Fruit fly (Drosophila melanogaster): ENCODE results near the gene CG9705.

CG9705 gene

DNA sequence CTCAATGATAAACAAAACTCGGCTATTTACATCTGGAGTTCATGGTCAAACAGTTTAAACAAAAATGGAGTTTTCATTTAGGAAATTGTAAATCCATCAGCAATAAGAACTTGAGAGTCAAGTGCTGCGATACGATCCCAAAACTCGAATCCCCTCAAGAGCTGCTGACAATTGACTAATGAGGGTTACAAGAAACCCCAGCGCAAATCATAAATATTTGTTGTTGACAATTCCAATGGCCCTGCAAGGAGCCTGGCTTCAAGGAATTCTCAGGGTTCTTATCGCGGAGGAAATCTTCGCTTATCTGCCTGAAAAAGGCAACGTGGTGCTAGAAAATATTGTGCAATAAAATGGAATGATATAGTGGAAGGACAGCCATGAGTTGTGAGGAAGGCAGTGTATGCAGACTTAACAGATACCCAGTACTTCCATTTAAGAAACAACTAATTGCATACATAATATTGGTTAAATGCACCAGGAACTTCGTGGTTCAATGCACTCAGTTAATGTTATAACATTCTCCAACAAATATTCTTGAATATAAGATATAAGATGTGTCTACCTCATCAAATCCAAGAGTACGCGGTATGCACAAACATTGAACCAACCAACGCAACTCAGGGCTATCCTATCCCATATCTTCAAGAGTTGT lies 11.8 kb upstream of the CG9705 start (continued):
- TF ChIP-seq gem (tag; optimal IDR thresholded peaks at IDR 0.05), result peak; percentile 68
- TF ChIP-seq Hr51 (GFP tag; optimal IDR thresholded peaks at IDR 0.05), result peak in 1 of 2 experiments; percentile 23
- peak; percentile 2 for TF ChIP-seq CG8089 (GFP tag; optimal IDR thresholded peaks at IDR 0.05)
- TF ChIP-seq dati (GFP tag; IDR thresholded peaks at IDR 0.05), result no peak
- TF ChIP-seq CG12769 (tag; optimal IDR thresholded peaks at IDR 0.05), result peak; percentile 48
- no peak for TF ChIP-seq CG4854 (GFP tag; optimal IDR thresholded peaks at IDR 0.05)
- peak; percentile 36; the same call in 1 of the 2 replicates for TF ChIP-seq CG4730 (GFP tag; IDR thresholded peaks at IDR 0.05)
- TF ChIP-seq cad (GFP tag; optimal IDR thresholded peaks at IDR 0.05), result peak; percentile 64
- TF ChIP-seq Hr3 (GFP tag; optimal IDR thresholded peaks at IDR 0.05), result no peak
- peak; percentile 34 for TF ChIP-seq Sox102F (GFP tag; optimal IDR thresholded peaks at IDR 0.05)
- peak; percentile 2 for TF ChIP-seq Max (GFP tag; optimal IDR thresholded peaks at IDR 0.05)
- TF ChIP-seq dpn (GFP tag; optimal IDR thresholded peaks at IDR 0.05), result peak; percentile 0 to 34
- TF ChIP-seq CG12744 (GFP tag; optimal IDR thresholded peaks at IDR 0.05), result no peak
- TF ChIP-seq aop (GFP tag; IDR thresholded peaks at IDR 0.05), result no peak
- TF ChIP-seq ssp (GFP tag; IDR thresholded peaks at IDR 0.05), result no peak
- TF ChIP-seq CG12942 (GFP tag; optimal IDR thresholded peaks at IDR 0.05), result no peak
- peak; percentile 16 for TF ChIP-seq mam (GFP tag; optimal IDR thresholded peaks at IDR 0.05)
- TF ChIP-seq Optix (GFP tag; IDR thresholded peaks at IDR 0.05), result no peak
- no peak for TF ChIP-seq gro (GFP tag; optimal IDR thresholded peaks at IDR 0.05)
- TF ChIP-seq hkb (optimal IDR thresholded peaks at IDR 0.05), result no peak
- TF ChIP-seq hkb (GFP tag; IDR thresholded peaks at IDR 0.05), result 0 out of 2 replicates have a peak, but pooled peaks have one; percentile 28
- no peak for TF ChIP-seq CG7987 (GFP tag; optimal IDR thresholded peaks at IDR 0.05)
- no peak for TF ChIP-seq CG15601 (tag; optimal IDR thresholded peaks at IDR 0.05)
- TF ChIP-seq CG14860 (GFP tag; IDR thresholded peaks at IDR 0.05; ENCODE audit: partially characterized antibody), result peak; percentile 53; the same call in 2 of the 3 replicates
- no peak for TF ChIP-seq CG34422 (GFP tag; IDR thresholded peaks at IDR 0.05)
- no peak for TF ChIP-seq scrt (GFP tag; optimal IDR thresholded peaks at IDR 0.05)
- no peak for TF ChIP-seq Tbp (GFP tag; optimal IDR thresholded peaks at IDR 0.05)
- TF ChIP-seq maf-S (GFP tag; optimal IDR thresholded peaks at IDR 0.05), result no peak
- TF ChIP-seq NFAT (GFP tag; IDR thresholded peaks at IDR 0.05), result no peak
- peak; percentile 8 for TF ChIP-seq CG10209 (GFP tag; optimal IDR thresholded peaks at IDR 0.05)
- TF ChIP-seq CG4707 (GFP tag; optimal IDR thresholded peaks at IDR 0.05), result no peak
- TF ChIP-seq CG3847 (GFP tag; IDR thresholded peaks at IDR 0.05), result no peak
- TF ChIP-seq tio (GFP tag; optimal IDR thresholded peaks at IDR 0.05), result peak; percentile 23
- TF ChIP-seq exex (tag; optimal IDR thresholded peaks at IDR 0.05), result no peak
- TF ChIP-seq kay (GFP tag; optimal IDR thresholded peaks at IDR 0.05), result peak; percentile 1
- TF ChIP-seq CG13296 (GFP tag; optimal IDR thresholded peaks at IDR 0.05), result no peak
- TF ChIP-seq CG8388 (GFP tag; optimal IDR thresholded peaks at IDR 0.05), result peak; percentile 53
- no peak for TF ChIP-seq pita (GFP tag; optimal IDR thresholded peaks at IDR 0.05)
- TF ChIP-seq jumu (GFP tag; optimal IDR thresholded peaks at IDR 0.05), result peak; percentile 14
- TF ChIP-seq YL-1 (GFP tag; optimal IDR thresholded peaks at IDR 0.05), result no peak
- peak; percentile 32; the same call in 1 of the 4 replicates for TF ChIP-seq Gug (GFP tag; IDR thresholded peaks at IDR 0.05)
- TF ChIP-seq hth (optimal IDR thresholded peaks at IDR 0.05), result peak; percentile 84
- no peak for TF ChIP-seq Fer1 (GFP tag; optimal IDR thresholded peaks at IDR 0.05)
- no peak for TF ChIP-seq CG8290 (GFP tag; optimal IDR thresholded peaks at IDR 0.05)
- peak in 1 of 2 experiments; percentile 57 for TF ChIP-seq CG8290 (tag; optimal IDR thresholded peaks at IDR 0.05)
- TF ChIP-seq CG2889 (GFP tag; IDR thresholded peaks at IDR 0.05), result no peak
- TF ChIP-seq ranshi (GFP tag; IDR thresholded peaks at IDR 0.05), result no peak
- peak; percentile 12 to 36 for TF ChIP-seq chif (GFP tag; optimal IDR thresholded peaks at IDR 0.05)
- peak; percentile 63 for TF ChIP-seq CG9727 (GFP tag; optimal IDR thresholded peaks at IDR 0.05)
- peak; percentile 1 for TF ChIP-seq Hmr (GFP tag; optimal IDR thresholded peaks at IDR 0.05)
- no peak for TF ChIP-seq CG18599 (GFP tag; optimal IDR thresholded peaks at IDR 0.05)

Measured in whole organism, embryonic.